3 worm cellular contexts compared by ENCODE assay signal in the genomic region with DNA sequence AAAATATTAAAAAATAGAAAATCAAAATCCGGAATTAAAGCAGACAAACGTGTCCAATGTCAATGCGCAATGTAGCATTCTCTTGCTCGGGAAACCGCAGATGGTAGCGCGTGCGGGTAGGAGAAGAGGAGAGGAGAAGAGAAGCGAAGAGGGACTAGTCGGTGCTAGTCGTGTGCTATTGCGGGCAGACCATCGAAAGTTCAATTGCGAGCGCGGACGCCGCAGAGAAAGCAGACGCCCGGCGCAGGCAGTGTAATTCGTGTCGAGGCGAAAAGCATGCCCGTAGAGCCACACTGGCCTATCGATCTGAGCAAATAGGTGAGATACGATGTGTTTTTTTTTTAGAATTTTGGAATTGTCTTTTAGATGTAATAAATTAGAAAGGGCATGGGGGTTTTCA.
TF ChIP-seq lines count a peak whose summit lies in the region.

No protein-coding gene starts in this region.

TF ChIP-seq in whole organism, L1 larva, 84 proteins besides CTCF, POLR2A, EP300 and RAD21 (continued from another document and continues in another):
- peak; percentile 30 for TF ChIP-seq xbp-1 (tag; optimal IDR thresholded peaks at IDR 0.05; lab: Kevin White, UChicago)
- TF ChIP-seq ztf-4 (tag; optimal IDR thresholded peaks at IDR 0.05; lab: Kevin White, UChicago), result no peak
- TF ChIP-seq dsc-1 (tag; optimal IDR thresholded peaks at IDR 0.05; lab: Kevin White, UChicago), result peak; percentile 11
- no peak for TF ChIP-seq aha-1 (tag; optimal IDR thresholded peaks at IDR 0.05; lab: Kevin White, UChicago)
- no peak for TF ChIP-seq zag-1 (tag; optimal IDR thresholded peaks at IDR 0.05; lab: Kevin White, UChicago)
- TF ChIP-seq sptf-1 (tag; optimal IDR thresholded peaks at IDR 0.05; lab: Kevin White, UChicago), result no peak
- peak in 1 of 2 experiments; percentile 26 for TF ChIP-seq lin-35 (GFP tag; optimal IDR thresholded peaks at IDR 0.05; lab: Kevin White, UChicago)
- no peak for TF ChIP-seq elt-3 (tag; optimal IDR thresholded peaks at IDR 0.05; lab: Kevin White, UChicago)
- TF ChIP-seq sup-37 (GFP tag; optimal IDR thresholded peaks at IDR 0.05; lab: Kevin White, UChicago), result peak; percentile 12
- TF ChIP-seq pag-3 (tag; optimal IDR thresholded peaks at IDR 0.05; lab: Kevin White, UChicago; ENCODE audit: borderline replicate concordance, insufficient read depth), result no peak
- no peak for TF ChIP-seq nhr-237 (tag; optimal IDR thresholded peaks at IDR 0.05; lab: Kevin White, UChicago)
- TF ChIP-seq snpc-4 (tag; optimal IDR thresholded peaks at IDR 0.05; lab: Kevin White, UChicago), result no peak
- peak; percentile 50 for TF ChIP-seq ceh-8 (GFP tag; optimal IDR thresholded peaks at IDR 0.05; lab: Kevin White, UChicago)
- TF ChIP-seq nhr-84 (tag; optimal IDR thresholded peaks at IDR 0.05; lab: Kevin White, UChicago), result no peak
- no peak for TF ChIP-seq dpl-1 (GFP tag; optimal IDR thresholded peaks at IDR 0.05; lab: Kevin White, UChicago)
- TF ChIP-seq fkh-4 (tag; optimal IDR thresholded peaks at IDR 0.05; lab: Kevin White, UChicago; ENCODE audit: borderline replicate concordance), result no peak
- TF ChIP-seq jun-1 (tag; optimal IDR thresholded peaks at IDR 0.05; lab: Kevin White, UChicago), result peak; percentile 47
- TF ChIP-seq ceh-90 (tag; optimal IDR thresholded peaks at IDR 0.05; lab: Kevin White, UChicago), result no peak
- no peak for TF ChIP-seq egl-27 (tag; optimal IDR thresholded peaks at IDR 0.05; lab: Kevin White, UChicago)
- TF ChIP-seq ets-5 (GFP tag; IDR thresholded peaks at IDR 0.05; lab: Robert Waterston, UW), result no peak
- peak; percentile 84 for TF ChIP-seq lin-14 (GFP tag; optimal IDR thresholded peaks at IDR 0.05; lab: Kevin White, UChicago)
- TF ChIP-seq nhr-11 (tag; optimal IDR thresholded peaks at IDR 0.05; lab: Kevin White, UChicago), result no peak
- peak; percentile 41 for TF ChIP-seq unc-86 (tag; optimal IDR thresholded peaks at IDR 0.05; lab: Kevin White, UChicago)
- TF ChIP-seq snu-23 (GFP tag; optimal IDR thresholded peaks at IDR 0.05; lab: Kevin White, UChicago), result peak; percentile 57
- TF ChIP-seq fkh-10 (GFP tag; optimal IDR thresholded peaks at IDR 0.05; lab: Kevin White, UChicago), result peak; percentile 9
- TF ChIP-seq nhr-19 (GFP tag; conservative IDR thresholded peaks at IDR 0.05; lab: Robert Waterston, UW), result no peak
- TF ChIP-seq skn-1 (tag; optimal IDR thresholded peaks at IDR 0.05; lab: Kevin White, UChicago), result peak; percentile 15
- TF ChIP-seq lsy-2 (tag; optimal IDR thresholded peaks at IDR 0.05; lab: Kevin White, UChicago), result peak in 1 of 2 experiments; percentile 44
- TF ChIP-seq nhr-77 (tag; optimal IDR thresholded peaks at IDR 0.05; lab: Kevin White, UChicago), result peak; percentile 30
- TF ChIP-seq nhr-71 (tag; optimal IDR thresholded peaks at IDR 0.05; lab: Kevin White, UChicago), result peak; percentile 60
- TF ChIP-seq fkh-8 (tag; optimal IDR thresholded peaks at IDR 0.05; lab: Kevin White, UChicago), result peak; percentile 63
- peak; percentile 14 for TF ChIP-seq mep-1 (tag; optimal IDR thresholded peaks at IDR 0.05; lab: Kevin White, UChicago)
- TF ChIP-seq unc-62 (GFP tag; optimal IDR thresholded peaks at IDR 0.05; lab: Kevin White, UChicago), result no peak
- TF ChIP-seq swsn-7 (tag; optimal IDR thresholded peaks at IDR 0.05; lab: Kevin White, UChicago), result peak; percentile 59
- no peak for TF ChIP-seq ama-1 (optimal IDR thresholded peaks at IDR 0.05; lab: Kevin White, UChicago)
- TF ChIP-seq alr-1 (tag; optimal IDR thresholded peaks at IDR 0.05; lab: Kevin White, UChicago; ENCODE audit: borderline replicate concordance), result no peak
- TF ChIP-seq unc-130 (tag; optimal IDR thresholded peaks at IDR 0.05; lab: Kevin White, UChicago), result no peak
- TF ChIP-seq mab-9 (GFP tag; IDR thresholded peaks at IDR 0.05; lab: Robert Waterston, UW), result 0 out of 2 replicates have a peak, but pooled peaks have one; percentile 25
- no peak for TF ChIP-seq vab-15 (tag; optimal IDR thresholded peaks at IDR 0.05; lab: Kevin White, UChicago)
- TF ChIP-seq irx-1 (tag; optimal IDR thresholded peaks at IDR 0.05; lab: Kevin White, UChicago), result no peak
- no peak for TF ChIP-seq ceh-88 (GFP tag; IDR thresholded peaks at IDR 0.05; lab: Robert Waterston, UW)
- TF ChIP-seq pax-3 (tag; optimal IDR thresholded peaks at IDR 0.05; lab: Kevin White, UChicago), result no peak
- TF ChIP-seq blmp-1 (tag; optimal IDR thresholded peaks at IDR 0.05; lab: Kevin White, UChicago), result no peak

TF ChIP-seq in whole organism, L3 larva, 47 proteins besides CTCF, POLR2A, EP300 and RAD21 (continued from another document):
- peak; percentile 84 for TF ChIP-seq lin-39 (tag; optimal IDR thresholded peaks at IDR 0.05; lab: Kevin White, UChicago)
- TF ChIP-seq nhr-23 (tag; optimal IDR thresholded peaks at IDR 0.05; lab: Kevin White, UChicago), result no peak
- no peak for TF ChIP-seq zag-1 (tag; optimal IDR thresholded peaks at IDR 0.05; lab: Kevin White, UChicago)
- TF ChIP-seq ztf-11 (tag; optimal IDR thresholded peaks at IDR 0.05; lab: Kevin White, UChicago), result no peak
- no peak for TF ChIP-seq elt-3 (tag; optimal IDR thresholded peaks at IDR 0.05; lab: Kevin White, UChicago)
- TF ChIP-seq snpc-4 (tag; optimal IDR thresholded peaks at IDR 0.05; lab: Kevin White, UChicago), result no peak
- TF ChIP-seq pqm-1 (tag; optimal IDR thresholded peaks at IDR 0.05; lab: Kevin White, UChicago), result no peak
- TF ChIP-seq nhr-237 (tag; optimal IDR thresholded peaks at IDR 0.05; lab: Kevin White, UChicago), result no peak
- TF ChIP-seq fkh-2 (tag; optimal IDR thresholded peaks at IDR 0.05; lab: Kevin White, UChicago), result no peak
- peak; percentile 74 for TF ChIP-seq nfya-1 (tag; optimal IDR thresholded peaks at IDR 0.05; lab: Kevin White, UChicago; ENCODE audit: insufficient read depth)
- TF ChIP-seq elt-1 (tag; optimal IDR thresholded peaks at IDR 0.05; lab: Kevin White, UChicago), result no peak
- no peak for TF ChIP-seq nhr-77 (tag; optimal IDR thresholded peaks at IDR 0.05; lab: Kevin White, UChicago)
- TF ChIP-seq ceh-16 (tag; optimal IDR thresholded peaks at IDR 0.05; lab: Kevin White, UChicago), result no peak
- TF ChIP-seq fkh-10 (GFP tag; optimal IDR thresholded peaks at IDR 0.05; lab: Kevin White, UChicago), result no peak
- TF ChIP-seq mdl-1 (tag; optimal IDR thresholded peaks at IDR 0.05; lab: Kevin White, UChicago), result no peak
- peak; percentile 41 for TF ChIP-seq elt-2 (tag; optimal IDR thresholded peaks at IDR 0.05; lab: Kevin White, UChicago)
- no peak for TF ChIP-seq eor-1 (tag; optimal IDR thresholded peaks at IDR 0.05; lab: Kevin White, UChicago)
- TF ChIP-seq nhr-25 (tag; optimal IDR thresholded peaks at IDR 0.05; lab: Kevin White, UChicago), result no peak
- TF ChIP-seq nhr-11 (tag; optimal IDR thresholded peaks at IDR 0.05; lab: Kevin White, UChicago), result no peak
- no peak for TF ChIP-seq egl-5 (tag; optimal IDR thresholded peaks at IDR 0.05; lab: Kevin White, UChicago)
- no peak for TF ChIP-seq lsy-12 (tag; optimal IDR thresholded peaks at IDR 0.05; lab: Kevin White, UChicago)
- no peak for TF ChIP-seq unc-39 (tag; optimal IDR thresholded peaks at IDR 0.05; lab: Kevin White, UChicago)
- no peak for TF ChIP-seq ztf-4 (tag; optimal IDR thresholded peaks at IDR 0.05; lab: Kevin White, UChicago)
- TF ChIP-seq egl-27 (tag; optimal IDR thresholded peaks at IDR 0.05; lab: Kevin White, UChicago), result no peak
- no peak for TF ChIP-seq ceh-82 (tag; optimal IDR thresholded peaks at IDR 0.05; lab: Kevin White, UChicago)
- no peak for TF ChIP-seq ZK546.5 (tag; optimal IDR thresholded peaks at IDR 0.05; lab: Kevin White, UChicago)
- TF ChIP-seq mml-1 (tag; optimal IDR thresholded peaks at IDR 0.05; lab: Kevin White, UChicago), result no peak

TF ChIP-seq in whole organism, young adult, 124 proteins besides CTCF, POLR2A, EP300 and RAD21 (continued from another document):
- TF ChIP-seq xnd-1 (tag; optimal IDR thresholded peaks at IDR 0.05; lab: Kevin White, UChicago) (no peak), ztf-28 (GFP tag; IDR thresholded peaks at IDR 0.05; lab: Robert Waterston, UW) (0 out of 2 replicates have a peak, but pooled peaks have one; percentile 60), ceh-27 (GFP tag; optimal IDR thresholded peaks at IDR 0.05; lab: Kevin White, UChicago) (no peak), B0035.1 (tag; optimal IDR thresholded peaks at IDR 0.05; lab: Kevin White, UChicago) (no peak), nhr-27 (tag; optimal IDR thresholded peaks at IDR 0.05; lab: Kevin White, UChicago) (no peak), bed-1 (GFP tag; IDR thresholded peaks at IDR 0.05; lab: Robert Waterston, UW) (no peak), ztf-18 (tag; optimal IDR thresholded peaks at IDR 0.05; lab: Kevin White, UChicago) (no peak), chd-7 (tag; optimal IDR thresholded peaks at IDR 0.05; lab: Kevin White, UChicago) (peak; percentile 3), hsf-1 (GFP tag; IDR thresholded peaks at IDR 0.05; lab: Robert Waterston, UW) (no peak), hlh-12 (tag; optimal IDR thresholded peaks at IDR 0.05; lab: Kevin White, UChicago) (no peak), K11D2.4 (GFP tag; IDR thresholded peaks at IDR 0.05; lab: Robert Waterston, UW) (peak; percentile 57; the same call in 1 of the 2 replicates), Y53G8AR.9 (GFP tag; conservative IDR thresholded peaks at IDR 0.05; lab: Robert Waterston, UW) (no peak), F55B11.4 (tag; optimal IDR thresholded peaks at IDR 0.05; lab: Kevin White, UChicago; ENCODE audit: borderline replicate concordance, insufficient read depth) (no peak), lag-1 (GFP tag; IDR thresholded peaks at IDR 0.05; lab: Robert Waterston, UW) (no peak), rec-8 (tag; optimal IDR thresholded peaks at IDR 0.05; lab: Kevin White, UChicago) (no peak), ztf-25 (GFP tag; IDR thresholded peaks at IDR 0.05; lab: Robert Waterston, UW) (no peak), nhr-179 (tag; optimal IDR thresholded peaks at IDR 0.05; lab: Kevin White, UChicago) (no peak), nfya-2 (GFP tag; IDR thresholded peaks at IDR 0.05; lab: Robert Waterston, UW) (no peak), sdz-38 (tag; optimal IDR thresholded peaks at IDR 0.05; lab: Kevin White, UChicago) (no peak), egrh-3 (GFP tag; IDR thresholded peaks at IDR 0.05; lab: Robert Waterston, UW) (peak; percentile 50; the same call in 1 of the 2 replicates), hmg-20 (GFP tag; IDR thresholded peaks at IDR 0.05; lab: Robert Waterston, UW) (no peak), zim-3 (tag; optimal IDR thresholded peaks at IDR 0.05; lab: Kevin White, UChicago) (no peak), him-1 (tag; optimal IDR thresholded peaks at IDR 0.05; lab: Kevin White, UChicago) (no peak), dpff-1 (tag; optimal IDR thresholded peaks at IDR 0.05; lab: Kevin White, UChicago) (no peak), F39B2.1 (GFP tag; IDR thresholded peaks at IDR 0.05; lab: Robert Waterston, UW) (no peak), rcor-1 (GFP tag; IDR thresholded peaks at IDR 0.05; lab: Robert Waterston, UW) (no peak), egl-44 (GFP tag; IDR thresholded peaks at IDR 0.05; lab: Robert Waterston, UW) (no peak), ets-4 (GFP tag; optimal IDR thresholded peaks at IDR 0.05; lab: Kevin White, UChicago) (no peak), snpc-1.3 (tag; optimal IDR thresholded peaks at IDR 0.05; lab: Kevin White, UChicago; ENCODE audit: insufficient read depth) (no peak), rpc-1 (optimal IDR thresholded peaks at IDR 0.05; lab: Kevin White, UChicago) (no peak), rpc-1 (tag; optimal IDR thresholded peaks at IDR 0.05; lab: Kevin White, UChicago) (no peak), nhr-90 (tag; optimal IDR thresholded peaks at IDR 0.05; lab: Kevin White, UChicago) (no peak), gei-17 (GFP tag; optimal IDR thresholded peaks at IDR 0.05; lab: Kevin White, UChicago) (no peak), F10E7.11 (tag; optimal IDR thresholded peaks at IDR 0.05; lab: Kevin White, UChicago) (no peak), F22D6.2 (tag; optimal IDR thresholded peaks at IDR 0.05; lab: Kevin White, UChicago) (no peak), Y56A3A.18 (GFP tag; IDR thresholded peaks at IDR 0.05; lab: Robert Waterston, UW) (no peak), snpc-1.1 (tag; optimal IDR thresholded peaks at IDR 0.05; lab: Kevin White, UChicago; ENCODE audit: insufficient read depth) (no peak), madf-6 (GFP tag; IDR thresholded peaks at IDR 0.05; lab: Robert Waterston, UW) (no peak), mxl-1 (tag; optimal IDR thresholded peaks at IDR 0.05; lab: Kevin White, UChicago) (no peak), ztf-3 (GFP tag; optimal IDR thresholded peaks at IDR 0.05; lab: Kevin White, UChicago) (no peak)
